Fruit fly (Drosophila melanogaster) whole organism, pupa: ENCODE data around the gene Eip63E.

ENCODE experiments used
- CG12605 ChIP-seq: fragments of 200-800 bp; sonication (Bioruptor generic); IDR thresholded peaks from 2 replicates; pipeline ENCODE4 v1.3.6; 2022; ENCODE audit warnings: missing biosample characterization, missing genetic modification characterization
- CG13204 ChIP-seq: fragments of 200-800 bp; sonication (Bioruptor generic); optimal IDR thresholded peaks from 2 replicates; lab custom pipeline; 2018; ENCODE audit warnings: missing biosample characterization, mild to moderate bottlenecking, missing genetic modification characterization, moderate library complexity
- CG14655 ChIP-seq: fragments of 200-800 bp; sonication (Bioruptor generic); optimal IDR thresholded peaks from 3 replicates; lab custom pipeline; 2017; ENCODE audit warnings: mild to moderate bottlenecking, missing biosample characterization, missing genetic modification reagents, missing genetic modification characterization
- CG32121 ChIP-seq: fragments of 200-800 bp; sonication (Bioruptor generic); IDR thresholded peaks from 2 replicates; pipeline ENCODE4 v1.3.6; 2022; ENCODE audit warnings: missing biosample characterization, missing genetic modification characterization
- CG34367 ChIP-seq: fragments of 200-800 bp; sonication (Bioruptor generic); optimal IDR thresholded peaks from 2 replicates; lab custom pipeline; 2018; ENCODE audit warnings: missing biosample characterization, mild to moderate bottlenecking, missing genetic modification characterization
- CG4496 ChIP-seq: fragments of 200-800 bp; sonication (Bioruptor generic); IDR thresholded peaks from 3 replicates; pipeline ENCODE4 v1.3.6; 2022; ENCODE audit warnings: missing biosample characterization, missing genetic modification characterization
- CG8301 ChIP-seq: fragments of 200-800 bp; sonication (Bioruptor generic); optimal IDR thresholded peaks from 2 replicates; lab custom pipeline; 2018; ENCODE audit warnings: missing biosample characterization, mild to moderate bottlenecking, missing genetic modification characterization
- D1 ChIP-seq: fragments of 200-800 bp; sonication (Bioruptor generic); optimal IDR thresholded peaks from 2 replicates; lab custom pipeline; 2018; ENCODE audit warnings: missing biosample characterization, mild to moderate bottlenecking, missing genetic modification characterization, moderate library complexity
- EcR ChIP-seq: fragments of 200-800 bp; sonication (Bioruptor generic); optimal IDR thresholded peaks from 3 replicates; lab custom pipeline; 2019; ENCODE audit warnings: missing biosample characterization, missing genetic modification characterization, mild to moderate bottlenecking, moderate library complexity, missing genetic modification reagents
- Pif1A ChIP-seq: fragments of 200-800 bp; sonication (Bioruptor generic); optimal IDR thresholded peaks from 3 replicates; lab custom pipeline; 2016; ENCODE audit warnings: missing biosample characterization, missing genetic modification characterization
- Pif1B ChIP-seq: fragments of 200-800 bp; sonication (Bioruptor generic); optimal IDR thresholded peaks from 3 replicates; lab custom pipeline; 2016; ENCODE audit warnings: missing biosample characterization, missing genetic modification characterization
- gl ChIP-seq: fragments of 200-800 bp; sonication (Bioruptor generic); optimal IDR thresholded peaks from 2 replicates; lab custom pipeline; 2018; ENCODE audit warnings: missing biosample characterization, mild to moderate bottlenecking, missing genetic modification characterization

- TF ChIP-seq CG13204 (GFP tag; lab: Kevin White, UChicago) (no peak), CG12605 (GFP tag; lab: Robert Waterston, UW) (no peak), CG32121 (GFP tag; lab: Robert Waterston, UW) (no peak), CG34367 (tag; lab: Kevin White, UChicago) (no peak), gl (tag; lab: Kevin White, UChicago) (no peak), Pif1A (no peak), Pif1B (GFP tag; lab: Kevin White, UChicago) (no peak), CG8301 (tag; lab: Kevin White, UChicago) (no peak), D1 (tag; lab: Kevin White, UChicago) (no peak), CG4496 (GFP tag; lab: Robert Waterston, UW) (no peak), CG14655 (no peak), EcR (GFP tag; lab: Kevin White, UChicago) (no peak)
Observed at dm6 chr3L:3570617-3571016, 55.1 kb downstream of the Eip63E start.
